Fruit fly (Drosophila melanogaster) whole organism, embryonic: ENCODE measurements around the gene CG31871.
A peak's percentile ranks its signal among the peaks of the same experiment; 100 is the strongest.

Source experiments
- Aef1 ChIP-seq: fragments of 200-800 bp; sonication (Bioruptor generic); IDR thresholded peaks from 3 replicates; pipeline ENCODE4 v1.3.6; 2022; ENCODE audit warnings: missing biosample characterization, missing genetic modification characterization
- Antp ChIP-seq: fragments of 200-800 bp; sonication (Bioruptor generic); optimal IDR thresholded peaks from 3 replicates; lab custom pipeline; 2016; ENCODE audit warnings: missing biosample characterization, missing genetic modification characterization
- Atf3 ChIP-seq: fragments of 200-800 bp; sonication (Bioruptor generic); optimal IDR thresholded peaks from 3 replicates; lab custom pipeline; 2016; ENCODE audit warnings: missing biosample characterization, missing genetic modification characterization
- Atf6 ChIP-seq: fragments of 200-800 bp; sonication (Bioruptor generic); IDR thresholded peaks from 2 replicates; pipeline ENCODE4 v1.3.6; 2022; ENCODE audit warnings: missing biosample characterization, missing genetic modification characterization
- B-H1 ChIP-seq: fragments of 200-800 bp; sonication (Bioruptor generic); IDR thresholded peaks from 3 replicates; pipeline ENCODE4 v1.3.6; 2022; ENCODE audit warnings: missing biosample characterization, missing genetic modification characterization
- Bdp1 ChIP-seq: fragments of 200-800 bp; sonication (Bioruptor generic); optimal IDR thresholded peaks from 3 replicates; lab custom pipeline; 2016; ENCODE audit warnings: missing biosample characterization, missing genetic modification characterization
- BtbVII ChIP-seq: fragments of 200-800 bp; sonication (Bioruptor generic); optimal IDR thresholded peaks from 3 replicates; lab custom pipeline; 2017; ENCODE audit warnings: missing biosample characterization, mild to moderate bottlenecking, missing genetic modification characterization
- CG11504 ChIP-seq: fragments of 200-800 bp; sonication (Bioruptor generic); optimal IDR thresholded peaks from 3 replicates; lab custom pipeline; 2019; ENCODE audit warnings: missing biosample characterization, mild to moderate bottlenecking, missing genetic modification characterization, moderate library complexity
- CG13123 ChIP-seq: fragments of 200-800 bp; sonication (Bioruptor generic); optimal IDR thresholded peaks from 2 replicates; lab custom pipeline; 2016; ENCODE audit warnings: missing biosample characterization, missing genetic modification characterization
- CG13424 ChIP-seq: fragments of 200-800 bp; sonication (Bioruptor generic); optimal IDR thresholded peaks from 2 replicates; lab custom pipeline; 2019; ENCODE audit warnings: missing biosample characterization, mild to moderate bottlenecking, missing genetic modification characterization, moderate library complexity
- CG1647 ChIP-seq: fragments of 200-800 bp; sonication (Bioruptor generic); optimal IDR thresholded peaks from 3 replicates; lab custom pipeline; 2016; ENCODE audit warnings: missing biosample characterization, missing genetic modification characterization
- CG2129 ChIP-seq: fragments of 200-800 bp; sonication (Bioruptor generic); IDR thresholded peaks from 2 replicates; pipeline ENCODE4 v1.3.6; 2022; ENCODE audit warnings: missing biosample characterization, missing genetic modification characterization; ENCODE audit not compliant: partially characterized antibody
- CG30403 ChIP-seq: fragments of 200-800 bp; sonication (Bioruptor generic); optimal IDR thresholded peaks from 3 replicates; lab custom pipeline; 2016; ENCODE audit warnings: missing biosample characterization, missing genetic modification characterization
- CG31224 ChIP-seq: fragments of 200-800 bp; sonication (Bioruptor generic); IDR thresholded peaks from 2 replicates; pipeline ENCODE4 v1.3.6; 2022; ENCODE audit warnings: missing biosample characterization, missing genetic modification characterization
- CG33557 ChIP-seq: fragments of 200-800 bp; sonication (Bioruptor generic); optimal IDR thresholded peaks from 2 replicates; lab custom pipeline; 2019; ENCODE audit warnings: missing biosample characterization, mild to moderate bottlenecking, missing genetic modification characterization, moderate library complexity
- CG34422 ChIP-seq: fragments of 200-800 bp; sonication (Bioruptor generic); IDR thresholded peaks from 3 replicates; pipeline ENCODE4 v1.3.6; 2022; ENCODE audit warnings: missing biosample characterization, missing genetic modification characterization
- CG4820 ChIP-seq: fragments of 200-800 bp; sonication (Bioruptor generic); optimal IDR thresholded peaks from 3 replicates; lab custom pipeline; 2016; ENCODE audit warnings: missing biosample characterization, missing genetic modification characterization
- CG7372 ChIP-seq: fragments of 200-800 bp; sonication (Bioruptor generic); IDR thresholded peaks from 2 replicates; pipeline ENCODE4 v1.3.6; 2022; ENCODE audit warnings: missing biosample characterization, missing genetic modification characterization
- CG7928 ChIP-seq: fragments of 200-800 bp; sonication (Bioruptor generic); optimal IDR thresholded peaks from 2 replicates; lab custom pipeline; 2017; ENCODE audit warnings: missing biosample characterization, mild to moderate bottlenecking, missing genetic modification characterization
- CG7987 ChIP-seq: fragments of 200-800 bp; sonication (Bioruptor generic); optimal IDR thresholded peaks from 2 replicates; lab custom pipeline; 2018; ENCODE audit warnings: missing biosample characterization, mild to moderate bottlenecking, missing genetic modification characterization, moderate library complexity
- CG8924 ChIP-seq: fragments of 200-800 bp; optimal IDR thresholded peaks from 3 replicates; lab custom pipeline; 2019; ENCODE audit warnings: missing biosample characterization, mild to moderate bottlenecking, missing genetic modification characterization, moderate library complexity
- Chrac-16 ChIP-seq: fragments of 200-800 bp; sonication (Bioruptor generic); optimal IDR thresholded peaks from 3 replicates; lab custom pipeline; 2016; ENCODE audit warnings: missing biosample characterization, missing genetic modification characterization
- D19A ChIP-seq: fragments of 200-800 bp; optimal IDR thresholded peaks from 3 replicates; lab custom pipeline; 2019; ENCODE audit warnings: missing biosample characterization, mild to moderate bottlenecking, missing genetic modification characterization, moderate library complexity
- E2f1 ChIP-seq: fragments of 200-800 bp; sonication (Bioruptor generic); IDR thresholded peaks from 2 replicates; pipeline ENCODE4 v1.3.6; 2022; ENCODE audit warnings: missing biosample characterization, missing genetic modification characterization
- E2f2 ChIP-seq: fragments of 200-800 bp; sonication (Bioruptor generic); IDR thresholded peaks from 2 replicates; pipeline ENCODE4 v1.3.6; 2022; ENCODE audit warnings: missing biosample characterization, missing genetic modification characterization
- Fer2 ChIP-seq: fragments of 200-800 bp; sonication (Bioruptor generic); optimal IDR thresholded peaks from 2 replicates; lab custom pipeline; 2018; ENCODE audit warnings: missing biosample characterization, mild to moderate bottlenecking, missing genetic modification characterization, moderate library complexity
- HmgZ ChIP-seq: fragments of 200-800 bp; sonication (Bioruptor generic); optimal IDR thresholded peaks from 2 replicates; lab custom pipeline; 2018; ENCODE audit warnings: missing biosample characterization, mild to moderate bottlenecking, missing genetic modification characterization
- Lhr ChIP-seq: fragments of 200-800 bp; sonication (Bioruptor generic); optimal IDR thresholded peaks from 3 replicates; lab custom pipeline; 2017; ENCODE audit warnings: mild to moderate bottlenecking, missing biosample characterization, missing genetic modification reagents, missing genetic modification characterization
- Lpt ChIP-seq: fragments of >200 bp; optimal IDR thresholded peaks from 2 replicates; lab custom pipeline; 2018; ENCODE audit warnings: missing biosample characterization, missing genetic modification characterization
- Mrtf ChIP-seq: fragments of 200-800 bp; sonication (Bioruptor generic); IDR thresholded peaks from 3 replicates; pipeline ENCODE4 v1.3.6; 2022; ENCODE audit warnings: missing biosample characterization, missing genetic modification characterization
- NFAT ChIP-seq: fragments of 200-800 bp; sonication (Bioruptor generic); IDR thresholded peaks from 2 replicates; pipeline ENCODE4 v1.3.6; 2022; ENCODE audit warnings: missing biosample characterization, missing genetic modification characterization
- Rfx ChIP-seq: fragments of 200-800 bp; sonication (Bioruptor generic); IDR thresholded peaks from 2 replicates; pipeline ENCODE4 v1.3.6; 2022; ENCODE audit warnings: missing biosample characterization, missing genetic modification characterization
- Sox100B ChIP-seq: fragments of 200-800 bp; sonication (Bioruptor generic); optimal IDR thresholded peaks from 3 replicates; lab custom pipeline; 2018; ENCODE audit warnings: missing biosample characterization, mild to moderate bottlenecking, missing genetic modification characterization
- TFAM ChIP-seq: fragments of 200-800 bp; sonication (Bioruptor generic); optimal IDR thresholded peaks from 2 replicates; lab custom pipeline; 2017; ENCODE audit warnings: missing biosample characterization, missing genetic modification characterization, inconsistent platforms
- Xbp1 ChIP-seq: fragments of 200-800 bp; sonication (Bioruptor generic); optimal IDR thresholded peaks from 3 replicates; lab custom pipeline; 2016; ENCODE audit warnings: missing biosample characterization, mild to moderate bottlenecking, missing genetic modification characterization
- ab ChIP-seq: fragments of 200-800 bp; sonication (Bioruptor generic); optimal IDR thresholded peaks from 2 replicates; lab custom pipeline; 2016; ENCODE audit warnings: missing biosample characterization, missing genetic modification characterization
- cas ChIP-seq: fragments of 200-800 bp; sonication (Bioruptor generic); IDR thresholded peaks from 2 replicates; pipeline ENCODE4 v1.3.6; 2022; ENCODE audit warnings: missing biosample characterization, missing genetic modification characterization
- crol ChIP-seq: fragments of 200-800 bp; sonication (Bioruptor generic); IDR thresholded peaks from 2 replicates; pipeline ENCODE4 v1.3.6; 2022; ENCODE audit warnings: missing biosample characterization, missing genetic modification characterization
- dan ChIP-seq: fragments of 200-800 bp; sonication (Bioruptor generic); IDR thresholded peaks from 2 replicates; pipeline ENCODE4 v1.3.6; 2022; ENCODE audit warnings: missing biosample characterization, missing genetic modification characterization
- dimm ChIP-seq: fragments of 200-800 bp; sonication (Bioruptor generic); IDR thresholded peaks from 2 replicates; pipeline ENCODE4 v1.3.6; 2022; ENCODE audit warnings: missing biosample characterization, missing genetic modification characterization
- dysf ChIP-seq: fragments of 200-800 bp; sonication (Bioruptor generic); IDR thresholded peaks from 3 replicates; pipeline ENCODE4 v1.3.6; 2022; ENCODE audit warnings: missing biosample characterization, missing genetic modification characterization
- ham ChIP-seq: fragments of 200-800 bp; sonication (Bioruptor generic); IDR thresholded peaks from 2 replicates; pipeline ENCODE4 v1.3.6; 2022; ENCODE audit warnings: missing biosample characterization, missing genetic modification characterization
- her ChIP-seq: fragments of 200-800 bp; sonication (Bioruptor generic); optimal IDR thresholded peaks from 2 replicates; lab custom pipeline; 2016; ENCODE audit warnings: missing biosample characterization, missing genetic modification characterization
- jigr1 ChIP-seq: fragments of 200-800 bp; sonication (Bioruptor generic); IDR thresholded peaks from 3 replicates; pipeline ENCODE4 v1.3.6; 2022; ENCODE audit warnings: missing biosample characterization, missing genetic modification characterization
- kay ChIP-seq: fragments of 200-800 bp; sonication (Bioruptor generic); optimal IDR thresholded peaks from 2 replicates; lab custom pipeline; 2016; ENCODE audit warnings: missing biosample characterization, missing genetic modification characterization
- maf-S ChIP-seq: fragments of 200-800 bp; sonication (Bioruptor generic); optimal IDR thresholded peaks from 2 replicates; lab custom pipeline; 2016; ENCODE audit warnings: missing biosample characterization, missing genetic modification characterization
- otp ChIP-seq: fragments of 200-800 bp; sonication (Bioruptor generic); IDR thresholded peaks from 3 replicates; pipeline ENCODE4, ENCODE4 v1.3.6; 2022; ENCODE audit warnings: missing biosample characterization, missing genetic modification characterization
- pb ChIP-seq: fragments of 200-800 bp; sonication (Bioruptor generic); optimal IDR thresholded peaks from 3 replicates; lab custom pipeline; 2016; ENCODE audit warnings: missing biosample characterization, missing genetic modification characterization
- pros ChIP-seq: fragments of 200-800 bp; sonication (Bioruptor generic); optimal IDR thresholded peaks from 3 replicates; lab custom pipeline; 2019; ENCODE audit warnings: missing biosample characterization, mild to moderate bottlenecking, missing genetic modification characterization, moderate library complexity
- pzg ChIP-seq: fragments of 200-800 bp; sonication (Bioruptor generic); optimal IDR thresholded peaks from 3 replicates; lab custom pipeline; 2018; ENCODE audit warnings: missing biosample characterization, mild to moderate bottlenecking, missing genetic modification characterization, moderate library complexity
- unpg ChIP-seq: fragments of 200-800 bp; sonication (Bioruptor generic); optimal IDR thresholded peaks from 3 replicates; lab custom pipeline; 2018; ENCODE audit warnings: missing biosample characterization, mild to moderate bottlenecking, missing genetic modification characterization, moderate library complexity
- vvl ChIP-seq: fragments of 200-800 bp; sonication (Bioruptor generic); IDR thresholded peaks from 2 replicates; pipeline ENCODE4 v1.3.6; 2022; ENCODE audit warnings: missing biosample characterization, missing genetic modification characterization

The CG31871 gene

dm6 chr2L:10697992-10698391 is 36.1 kb downstream of the CG31871 start, which contains the start of gene CG7300:
Gene CG7300 (minus strand): TSS chr2L:10698043.
- TF ChIP-seq CG13123 (no peak), CG7987 (GFP tag; lab: Kevin White, UChicago) (no peak), Sox100B (GFP tag; lab: Kevin White, UChicago) (peak; percentile 12), Chrac-16 (peak; percentile 39), CG7928 (peak; percentile 38), CG13424 (peak; percentile 40), Lhr (no peak), dimm (GFP tag; lab: Robert Waterston, UW) (no peak), Atf3 (GFP tag; lab: Kevin White, UChicago) (peak; percentile 1), Atf6 (GFP tag; lab: Robert Waterston, UW) (peak; percentile 68; the same call in 1 of the 2 replicates), CG34422 (GFP tag; lab: Robert Waterston, UW) (no peak), dan (GFP tag; lab: Robert Waterston, UW) (no peak), D19A (no peak), Xbp1 (peak; percentile 56), CG33557 (GFP tag; lab: Kevin White, UChicago) (no peak), unpg (peak; percentile 65), kay (GFP tag; lab: Kevin White, UChicago) (no peak), vvl (peak; percentile 80), BtbVII (GFP tag; lab: Kevin White, UChicago) (peak; percentile 5), E2f1 (GFP tag; lab: Robert Waterston, UW) (peak; percentile 41; the same call in 1 of the 2 replicates), ham (GFP tag; lab: Robert Waterston, UW) (no peak), CG1647 (peak; percentile 38), Rfx (GFP tag; lab: Robert Waterston, UW) (peak; percentile 89), Fer2 (no peak), Mrtf (GFP tag; lab: Robert Waterston, UW) (no peak), B-H1 (GFP tag; lab: Robert Waterston, UW) (peak; percentile 26; the same call in 1 of the 3 replicates), CG30403 (GFP tag; lab: Kevin White, UChicago) (peak; percentile 62), dysf (GFP tag; lab: Robert Waterston, UW) (peak; percentile 76), E2f2 (GFP tag; lab: Robert Waterston, UW) (peak; percentile 30; the same call in 1 of the 2 replicates), CG11504 (tag; lab: Kevin White, UChicago) (no peak), Aef1 (GFP tag; lab: Robert Waterston, UW) (peak; percentile 57; the same call in 2 of the 3 replicates), CG8924 (tag; lab: Kevin White, UChicago) (peak; percentile 36), pros (GFP tag; lab: Kevin White, UChicago) (no peak), maf-S (GFP tag; lab: Kevin White, UChicago) (no peak), CG7372 (peak; percentile 58; the same call in 1 of the 2 replicates), cas (no peak), CG4820 (GFP tag; lab: Kevin White, UChicago) (peak; percentile 39), ab (GFP tag; lab: Kevin White, UChicago) (no peak), TFAM (GFP tag; lab: Kevin White, UChicago) (no peak), Lpt (GFP tag; lab: Kevin White, UChicago) (no peak), her (peak; percentile 45), otp (GFP tag; lab: Robert Waterston, UW) (peak; percentile 24; the same call in 1 of the 3 replicates), crol (GFP tag; lab: Robert Waterston, UW) (no peak), pb (GFP tag; lab: Kevin White, UChicago) (peak; percentile 7), jigr1 (GFP tag; lab: Robert Waterston, UW) (no peak), Bdp1 (GFP tag; lab: Kevin White, UChicago) (no peak), NFAT (peak; percentile 64; the same call in 1 of the 2 replicates), HmgZ (tag; lab: Kevin White, UChicago) (peak; percentile 20), CG31224 (0 out of 2 replicates have a peak, but pooled peaks have one; percentile 18), CG2129 (GFP tag; lab: Robert Waterston, UW) (no peak), pzg (GFP tag; lab: Kevin White, UChicago) (no peak), Antp (GFP tag; lab: Kevin White, UChicago) (no peak)
